Fruit fly (Drosophila melanogaster): Measurements from ENCODE around the gene Rb97D.

Rb97D gene

DNA sequence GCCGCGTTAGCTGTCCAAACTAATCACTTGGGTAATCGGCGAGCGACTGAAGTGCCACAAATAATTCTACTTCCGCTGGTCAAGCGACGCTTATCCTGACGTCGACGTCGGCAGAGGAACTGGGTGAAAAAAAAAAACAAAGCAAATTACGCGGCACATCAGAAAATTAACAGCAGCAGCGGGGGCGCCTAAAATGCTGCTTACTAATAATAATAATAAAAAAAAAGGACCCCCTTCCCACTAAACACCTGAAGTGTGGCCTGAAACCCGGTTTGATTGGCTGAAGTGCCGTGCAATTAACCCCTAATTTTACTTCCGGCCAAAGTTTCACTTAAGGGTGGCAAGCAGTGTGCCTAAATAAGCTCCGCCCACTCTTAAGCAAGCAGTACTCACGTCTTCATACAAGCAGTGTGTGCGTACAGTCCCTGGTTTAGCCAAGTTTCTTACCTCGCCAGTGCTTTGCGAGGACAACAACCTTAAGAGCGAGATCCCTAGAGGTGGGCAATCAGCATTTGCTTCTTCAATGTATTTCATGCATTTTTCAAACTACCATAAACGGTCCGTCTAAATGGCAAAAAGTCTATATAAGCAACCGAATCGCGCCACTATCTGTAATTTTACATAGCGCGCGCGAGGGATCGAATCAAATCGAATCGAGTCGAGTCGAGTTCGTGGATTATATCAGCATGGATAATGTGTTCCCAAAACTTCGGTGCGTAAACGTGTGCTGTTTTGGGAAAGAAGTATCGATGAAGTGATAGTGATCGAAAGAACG is 5.8 kb upstream of the Rb97D start, which contains the start of the genes ro and T48 (continued):
- TF ChIP-seq CG42726 (GFP tag; IDR thresholded peaks at IDR 0.05; ENCODE audit: partially characterized antibody) (peak; percentile 80), sr (GFP tag; IDR thresholded peaks at IDR 0.05) (peak; percentile 81; the same call in 2 of the 3 replicates), Side (GFP tag; optimal IDR thresholded peaks at IDR 0.05) (peak; percentile 64), onecut (GFP tag; IDR thresholded peaks at IDR 0.05) (no peak; the same call in 1 of the 2 replicates), CG3847 (GFP tag; IDR thresholded peaks at IDR 0.05) (peak; percentile 69), Six4 (GFP tag; optimal IDR thresholded peaks at IDR 0.05) (peak; percentile 31), Nf-YC (tag; optimal IDR thresholded peaks at IDR 0.05) (peak; percentile 98), CG32772 (GFP tag; IDR thresholded peaks at IDR 0.05) (peak; percentile 13; the same call in 1 of the 2 replicates), NFAT (GFP tag; IDR thresholded peaks at IDR 0.05) (peak; percentile 52; the same call in 1 of the 2 replicates), Max (GFP tag; optimal IDR thresholded peaks at IDR 0.05) (no peak), Hr39 (optimal IDR thresholded peaks at IDR 0.05) (no peak), Dad (GFP tag; optimal IDR thresholded peaks at IDR 0.05) (peak; percentile 61), Fer3 (tag; optimal IDR thresholded peaks at IDR 0.05) (peak; percentile 11), CG18262 (tag; optimal IDR thresholded peaks at IDR 0.05) (no peak), schlank (tag; optimal IDR thresholded peaks at IDR 0.05) (no peak), pan (optimal IDR thresholded peaks at IDR 0.05) (no peak), pan (GFP tag; optimal IDR thresholded peaks at IDR 0.05 in 1 of 2, IDR thresholded peaks at IDR 0.05 in 1 of 2) (peak in 1 of 2 experiments; percentile 14), grn (GFP tag; optimal IDR thresholded peaks at IDR 0.05) (peak; percentile 69), CG34224 (GFP tag; IDR thresholded peaks at IDR 0.05; ENCODE audit: partially characterized antibody) (0 out of 3 replicates have a peak, but pooled peaks have one; percentile 24), cwo (GFP tag; optimal IDR thresholded peaks at IDR 0.05) (no peak), CG7786 (GFP tag; optimal IDR thresholded peaks at IDR 0.05) (peak; percentile 47), CG31365 (tag; optimal IDR thresholded peaks at IDR 0.05) (peak; percentile 100), bcd (GFP tag; optimal IDR thresholded peaks at IDR 0.05) (peak; percentile 68), Nf-YB (GFP tag; optimal IDR thresholded peaks at IDR 0.05) (peak; percentile 94), Hmr (GFP tag; optimal IDR thresholded peaks at IDR 0.05) (peak; percentile 96), CG4360 (GFP tag; IDR thresholded peaks at IDR 0.05) (no peak), Lhr (GFP tag; optimal IDR thresholded peaks at IDR 0.05) (peak; percentile 99), CG6854 (GFP tag; optimal IDR thresholded peaks at IDR 0.05) (no peak), CG11398 (GFP tag; optimal IDR thresholded peaks at IDR 0.05) (no peak), CG2678 (tag; optimal IDR thresholded peaks at IDR 0.05) (peak; percentile 8), CG9876 (GFP tag; optimal IDR thresholded peaks at IDR 0.05) (peak; percentile 77), CG10543 (GFP tag; optimal IDR thresholded peaks at IDR 0.05) (peak; percentile 67), CG17385 (GFP tag; optimal IDR thresholded peaks at IDR 0.05) (peak; percentile 53), bab2 (GFP tag; optimal IDR thresholded peaks at IDR 0.05) (peak; percentile 16), CG7372 (GFP tag; IDR thresholded peaks at IDR 0.05) (no peak), Optix (GFP tag; IDR thresholded peaks at IDR 0.05) (peak; percentile 26; the same call in 1 of the 3 replicates), emc (GFP tag; optimal IDR thresholded peaks at IDR 0.05) (no peak), sna (GFP tag; IDR thresholded peaks at IDR 0.05; ENCODE audit: partially characterized antibody) (no peak), hb (GFP tag; IDR thresholded peaks at IDR 0.05; ENCODE audit: partially characterized antibody) (no peak), Tbp (GFP tag; optimal IDR thresholded peaks at IDR 0.05) (no peak), pum (GFP tag; optimal IDR thresholded peaks at IDR 0.05) (peak; percentile 35), yki (optimal IDR thresholded peaks at IDR 0.05) (peak; percentile 44), CG9215 (GFP tag; IDR thresholded peaks at IDR 0.05) (peak; percentile 44; the same call in 1 of the 2 replicates), maf-S (GFP tag; optimal IDR thresholded peaks at IDR 0.05) (peak; percentile 50), zen (tag; optimal IDR thresholded peaks at IDR 0.05) (peak; percentile 74), chinmo (GFP tag; IDR thresholded peaks at IDR 0.05; ENCODE audit: partially characterized antibody) (peak; percentile 91; the same call in 3 of the 4 replicates), Drgx (GFP tag; IDR thresholded peaks at IDR 0.05) (no peak), CG14860 (GFP tag; IDR thresholded peaks at IDR 0.05; ENCODE audit: partially characterized antibody) (0 out of 3 replicates have a peak, but pooled peaks have one; percentile 8), TFAM (GFP tag; optimal IDR thresholded peaks at IDR 0.05) (no peak)
